Worm (Caenorhabditis elegans) whole organism, midembryonic: ENCODE results near the gene stip-1.

Experiments used
- T22C8.4 ChIP-seq: fragments of 200-800 bp; sonication (Bioruptor generic); IDR thresholded peaks from 2 replicates; pipeline ENCODE4 v1.3.6; 2022; ENCODE audit warnings: missing genetic modification characterization, missing compliant biosample characterization
- cog-1 ChIP-seq: sonication (generic microtip); optimal IDR thresholded peaks from 2 replicates; lab custom pipeline; 2016; ENCODE audit warnings: missing genetic modification characterization, missing compliant biosample characterization
- flt-1 ChIP-seq: fragments of 200-800 bp; sonication (Bioruptor generic); IDR thresholded peaks from 2 replicates; pipeline ENCODE4 v1.3.6; 2022; ENCODE audit warnings: missing genetic modification characterization, missing compliant biosample characterization
- klf-2 ChIP-seq: fragments of 200-800 bp; sonication (Bioruptor generic); conservative IDR thresholded peaks from 2 replicates; pipeline ENCODE4 v1.3.6; 2022; ENCODE audit warnings: missing genetic modification reagents, missing genetic modification characterization, missing compliant biosample characterization
- med-1 ChIP-seq: sonication (generic microtip); optimal IDR thresholded peaks from 2 replicates; lab custom pipeline; 2017; ENCODE audit warnings: missing genetic modification characterization, mild to moderate bottlenecking, missing compliant biosample characterization, antibody characterized with exemption, missing genetic modification reagents; ENCODE audit not compliant: insufficient read depth
- ref-1 ChIP-seq: fragments of 200-800 bp; sonication (Bioruptor generic); conservative IDR thresholded peaks from 2 replicates; pipeline ENCODE4 v1.3.6; 2022; ENCODE audit warnings: missing genetic modification reagents, missing genetic modification characterization, missing compliant biosample characterization
- tab-1 ChIP-seq: fragments of 200-800 bp; sonication (Bioruptor generic); IDR thresholded peaks from 2 replicates; pipeline ENCODE4 v1.3.6; 2022; ENCODE audit warnings: missing genetic modification characterization, missing compliant biosample characterization

DNA sequence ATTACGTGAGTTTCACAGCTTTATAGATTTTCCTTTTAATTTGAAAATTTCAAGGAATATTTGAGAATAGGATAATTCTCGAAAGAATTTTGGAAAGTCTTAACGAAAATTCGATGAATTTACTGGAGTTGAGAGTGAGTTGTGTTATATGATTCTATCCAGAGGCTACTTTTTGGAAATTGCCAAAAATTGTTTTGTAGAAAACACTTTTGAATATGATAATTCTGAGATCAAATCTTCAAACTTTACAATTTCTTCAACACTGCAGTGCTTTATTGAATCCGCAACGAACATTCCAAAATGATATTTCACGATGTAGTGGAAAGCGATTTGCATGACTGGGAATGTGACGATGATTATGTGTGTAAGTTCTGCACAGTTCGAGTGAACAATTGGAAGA lies 2.2 kb upstream of the stip-1 start, which contains the start of gene C07E3.8:
- TF ChIP-seq ref-1 (GFP tag; lab: Robert Waterston, UW) (no peak), T22C8.4 (GFP tag; lab: Robert Waterston, UW) (no peak), tab-1 (GFP tag; lab: Robert Waterston, UW) (no peak), med-1 (GFP tag; lab: Kevin White, UChicago) (no peak), cog-1 (tag; lab: Kevin White, UChicago) (no peak), flt-1 (no peak), klf-2 (GFP tag; lab: Robert Waterston, UW) (no peak)
